Worm (Caenorhabditis elegans) whole organism, midembryonic: ENCODE measurements around the gene fbxa-104.

Source experiments
- T22C8.4 ChIP-seq: fragments of 200-800 bp; sonication (Bioruptor generic); IDR thresholded peaks from 2 replicates; pipeline ENCODE4 v1.3.6; 2022; ENCODE audit warnings: missing genetic modification characterization, missing compliant biosample characterization
- cog-1 ChIP-seq: sonication (generic microtip); optimal IDR thresholded peaks from 2 replicates; lab custom pipeline; 2016; ENCODE audit warnings: missing genetic modification characterization, missing compliant biosample characterization
- flt-1 ChIP-seq: fragments of 200-800 bp; sonication (Bioruptor generic); IDR thresholded peaks from 2 replicates; pipeline ENCODE4 v1.3.6; 2022; ENCODE audit warnings: missing genetic modification characterization, missing compliant biosample characterization
- klf-2 ChIP-seq: fragments of 200-800 bp; sonication (Bioruptor generic); conservative IDR thresholded peaks from 2 replicates; pipeline ENCODE4 v1.3.6; 2022; ENCODE audit warnings: missing genetic modification reagents, missing genetic modification characterization, missing compliant biosample characterization
- med-1 ChIP-seq: sonication (generic microtip); optimal IDR thresholded peaks from 2 replicates; lab custom pipeline; 2017; ENCODE audit warnings: missing genetic modification characterization, mild to moderate bottlenecking, missing compliant biosample characterization, antibody characterized with exemption, missing genetic modification reagents; ENCODE audit not compliant: insufficient read depth
- ref-1 ChIP-seq: fragments of 200-800 bp; sonication (Bioruptor generic); conservative IDR thresholded peaks from 2 replicates; pipeline ENCODE4 v1.3.6; 2022; ENCODE audit warnings: missing genetic modification reagents, missing genetic modification characterization, missing compliant biosample characterization
- tab-1 ChIP-seq: fragments of 200-800 bp; sonication (Bioruptor generic); IDR thresholded peaks from 2 replicates; pipeline ENCODE4 v1.3.6; 2022; ENCODE audit warnings: missing genetic modification characterization, missing compliant biosample characterization
- ztf-23 ChIP-seq: fragments of 200-800 bp; sonication (Bioruptor generic); IDR thresholded peaks from 2 replicates; pipeline ENCODE4 v1.3.6; 2022; ENCODE audit warnings: missing genetic modification reagents, missing genetic modification characterization, missing compliant biosample characterization
- ztf-29 ChIP-seq: fragments of 200-800 bp; sonication (Bioruptor generic); IDR thresholded peaks from 2 replicates; pipeline ENCODE4 v1.3.6; 2022; ENCODE audit warnings: missing genetic modification reagents, missing genetic modification characterization, missing compliant biosample characterization

fbxa-104 gene

ce11 chrV:15423601-15424000 is at the start of gene fbxa-104:
fbxa-104 (minus strand) TSS chrV:15423683.
- no peak for TF ChIP-seq klf-2 (GFP tag; lab: Robert Waterston, UW)
- TF ChIP-seq T22C8.4 (GFP tag; lab: Robert Waterston, UW), result no peak
- TF ChIP-seq ztf-23 (GFP tag; lab: Robert Waterston, UW), result no peak
- TF ChIP-seq tab-1, result no peak
- TF ChIP-seq cog-1 (tag; lab: Kevin White, UChicago), result no peak
- no peak for TF ChIP-seq med-1 (GFP tag; lab: Kevin White, UChicago)
- TF ChIP-seq ref-1, result no peak
- TF ChIP-seq flt-1 (GFP tag; lab: Robert Waterston, UW), result no peak
- TF ChIP-seq ztf-29 (GFP tag; lab: Robert Waterston, UW), result no peak

- TF ChIP-seq ztf-23 (GFP tag; lab: Robert Waterston, UW) (no peak), ztf-29 (GFP tag; lab: Robert Waterston, UW) (no peak), tab-1 (no peak), ref-1 (no peak), med-1 (GFP tag; lab: Kevin White, UChicago) (no peak), cog-1 (tag; lab: Kevin White, UChicago) (no peak), klf-2 (GFP tag; lab: Robert Waterston, UW) (no peak), flt-1 (GFP tag; lab: Robert Waterston, UW) (no peak), T22C8.4 (GFP tag; lab: Robert Waterston, UW) (no peak)
Measured at ce11 chrV:15471029-15471428, 47.5 kb upstream of the fbxa-104 start, which contains the start of gene dpf-1. dpf-1 (plus strand) TSS chrV:15471329.

ce11 chrV:15466719-15467118 is 43.2 kb upstream of the fbxa-104 start:
- no peak for TF ChIP-seq klf-2 (GFP tag; lab: Robert Waterston, UW)
- no peak for TF ChIP-seq tab-1
- TF ChIP-seq ztf-23 (GFP tag; lab: Robert Waterston, UW), result no peak
- no peak for TF ChIP-seq T22C8.4 (GFP tag; lab: Robert Waterston, UW)
- no peak for TF ChIP-seq ref-1
- TF ChIP-seq ztf-29 (GFP tag; lab: Robert Waterston, UW), result no peak
- TF ChIP-seq flt-1 (GFP tag; lab: Robert Waterston, UW), result no peak
- TF ChIP-seq med-1 (GFP tag; lab: Kevin White, UChicago), result no peak
- TF ChIP-seq cog-1 (tag; lab: Kevin White, UChicago), result no peak

- TF ChIP-seq ref-1, result no peak
Measured at ce11 chrV:15466017-15466416, 42.5 kb upstream of the fbxa-104 start.

DNA sequence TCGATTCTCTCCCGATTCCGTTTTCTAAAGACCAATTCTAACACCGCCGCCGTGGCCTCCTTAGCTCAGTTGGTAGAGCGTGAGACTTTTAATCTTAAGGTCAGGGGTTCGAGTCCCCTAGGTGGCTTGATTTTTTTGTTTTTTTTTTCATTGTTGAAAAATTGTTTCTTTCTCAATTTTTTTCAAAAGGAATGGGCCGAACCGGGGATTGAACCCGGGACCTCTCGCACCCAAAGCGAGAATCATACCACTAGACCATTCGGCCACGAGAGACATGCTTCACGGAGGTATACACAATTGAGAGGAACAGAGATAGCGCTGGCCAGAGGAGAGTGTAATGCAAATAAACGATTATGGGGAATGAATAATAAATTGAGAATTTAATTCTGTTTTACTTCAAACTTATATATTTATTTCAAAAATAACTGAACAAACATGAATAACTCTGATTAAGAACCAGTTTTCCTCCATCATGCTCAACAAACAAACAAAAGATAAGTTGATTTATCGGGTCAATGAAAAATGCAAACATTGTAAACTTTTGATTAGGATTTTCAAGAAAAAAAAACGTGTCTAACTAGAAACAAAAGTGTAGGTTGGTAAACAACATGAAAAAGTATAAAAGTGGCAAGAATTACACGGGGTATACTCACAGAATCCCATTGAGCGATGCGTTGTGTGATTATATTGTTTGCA is 41.7 kb upstream of the fbxa-104 start, which contains the start of gene pqn-71:
TSS of gene pqn-71 (plus strand) at position 646 of the 696 bp plus-strand sequence.
- TF ChIP-seq tab-1 (peak; percentile 92; the same call in 1 of the 2 replicates), ztf-23 (GFP tag; lab: Robert Waterston, UW) (peak; percentile 90), flt-1 (GFP tag; lab: Robert Waterston, UW) (peak; percentile 91), ref-1 (peak; percentile 77; the same call in 1 of the 2 replicates), cog-1 (tag; lab: Kevin White, UChicago) (peak; percentile 91), T22C8.4 (GFP tag; lab: Robert Waterston, UW) (peak; percentile 77), ztf-29 (GFP tag; lab: Robert Waterston, UW) (peak; percentile 83; the same call in 1 of the 2 replicates), klf-2 (GFP tag; lab: Robert Waterston, UW) (peak; percentile 88; the same call in 1 of the 2 replicates), med-1 (GFP tag; lab: Kevin White, UChicago) (peak; percentile 68)

ce11 chrV:15464402-15464801 is 40.9 kb upstream of the fbxa-104 start, which contains the start of gene rocf-1:
rocf-1 (minus strand) TSS chrV:15464502.
- TF ChIP-seq klf-2 (GFP tag; lab: Robert Waterston, UW) (no peak), ref-1 (no peak), T22C8.4 (GFP tag; lab: Robert Waterston, UW) (no peak), tab-1 (no peak), flt-1 (GFP tag; lab: Robert Waterston, UW) (no peak), med-1 (GFP tag; lab: Kevin White, UChicago) (no peak), ztf-23 (GFP tag; lab: Robert Waterston, UW) (no peak), cog-1 (tag; lab: Kevin White, UChicago) (no peak)

ce11 chrV:15459088-15459487 is 35.6 kb upstream of the fbxa-104 start, which contains the start of gene str-71:
str-71 (minus strand) TSS chrV:15459188.
- TF ChIP-seq ref-1 (no peak), klf-2 (GFP tag; lab: Robert Waterston, UW) (no peak), med-1 (GFP tag; lab: Kevin White, UChicago) (no peak), ztf-29 (GFP tag; lab: Robert Waterston, UW) (no peak), ztf-23 (GFP tag; lab: Robert Waterston, UW) (no peak), tab-1 (no peak), flt-1 (GFP tag; lab: Robert Waterston, UW) (no peak), T22C8.4 (GFP tag; lab: Robert Waterston, UW) (no peak), cog-1 (tag; lab: Kevin White, UChicago) (no peak)

ce11 chrV:15454322-15454721 is 30.8 kb upstream of the fbxa-104 start:
- TF ChIP-seq ztf-23 (GFP tag; lab: Robert Waterston, UW) (0 out of 2 replicates have a peak, but pooled peaks have one; percentile 26), cog-1 (tag; lab: Kevin White, UChicago) (no peak), med-1 (GFP tag; lab: Kevin White, UChicago) (no peak)

- no peak for TF ChIP-seq med-1 (GFP tag; lab: Kevin White, UChicago)
- no peak for TF ChIP-seq ztf-29 (GFP tag; lab: Robert Waterston, UW)
- TF ChIP-seq tab-1, result no peak
- TF ChIP-seq ref-1, result no peak
- no peak for TF ChIP-seq cog-1 (tag; lab: Kevin White, UChicago)
- TF ChIP-seq T22C8.4 (GFP tag; lab: Robert Waterston, UW), result no peak
- no peak for TF ChIP-seq flt-1 (GFP tag; lab: Robert Waterston, UW)
- TF ChIP-seq ztf-23 (GFP tag; lab: Robert Waterston, UW), result no peak
- no peak for TF ChIP-seq klf-2 (GFP tag; lab: Robert Waterston, UW)
Measured at ce11 chrV:15451421-15451820, 27.9 kb upstream of the fbxa-104 start, which contains the start of gene srw-33. srw-33 (minus strand) TSS chrV:15451521.
